Worm (Caenorhabditis elegans): ENCODE data around the gene F08G2.8.

ce11 chrII:13813950-13814349 is 38.2 kb upstream of the F08G2.8 start:
- TF ChIP-seq tbx-7 (tag; optimal IDR thresholded peaks at IDR 0.05) = no peak
- no peak for TF ChIP-seq K09A11.1 (tag; optimal IDR thresholded peaks at IDR 0.05; ENCODE audit: insufficient read depth)
- TF ChIP-seq odd-2 (tag; optimal IDR thresholded peaks at IDR 0.05) = no peak
- TF ChIP-seq nfya-1 (tag; optimal IDR thresholded peaks at IDR 0.05) = no peak
- no peak for TF ChIP-seq lin-11 (tag; optimal IDR thresholded peaks at IDR 0.05)
- no peak for TF ChIP-seq nhr-11 (tag; optimal IDR thresholded peaks at IDR 0.05)
- no peak for TF ChIP-seq zip-5 (tag; optimal IDR thresholded peaks at IDR 0.05)
- TF ChIP-seq hlh-8 (tag; optimal IDR thresholded peaks at IDR 0.05) = no peak
- no peak for TF ChIP-seq tbx-2 (tag; optimal IDR thresholded peaks at IDR 0.05)
